Worm (Caenorhabditis elegans) whole organism, L4 larva: ENCODE data around the gene ivns-1.
A peak's percentile ranks its signal among the peaks of the same experiment; 100 is the strongest.

Experiments used
- D1046.2 ChIP-seq: fragments of 200-800 bp; sonication (Bioruptor generic); IDR thresholded peaks from 2 replicates; pipeline ENCODE4 v1.3.6; 2022; ENCODE audit warnings: missing genetic modification characterization, missing compliant biosample characterization
- F10B5.3 ChIP-seq: sonication (generic microtip); optimal IDR thresholded peaks from 2 replicates; lab custom pipeline; 2016; ENCODE audit warnings: mild to moderate bottlenecking, missing genetic modification characterization, missing compliant biosample characterization
- F37D6.2 ChIP-seq: sonication (generic microtip); optimal IDR thresholded peaks from 2 replicates; lab custom pipeline; 2016; ENCODE audit warnings: mild to moderate bottlenecking, missing genetic modification characterization, missing compliant biosample characterization
- F44E2.7 ChIP-seq: fragments of 200-800 bp; sonication (Bioruptor generic); IDR thresholded peaks from 2 replicates; pipeline ENCODE4 v2.1.2; 2022; ENCODE audit warnings: missing genetic modification characterization, missing compliant biosample characterization
- R02D3.7 ChIP-seq: fragments of 150-350 bp; sonication (generic microtip); optimal IDR thresholded peaks from 3 replicates; lab custom pipeline; 2014; ENCODE audit warnings: missing biosample characterization, missing genetic modification characterization
- T20F7.1 ChIP-seq: fragments of 200-800 bp; sonication (Bioruptor generic); optimal IDR thresholded peaks from 2 replicates; lab custom pipeline; 2018; ENCODE audit warnings: mild to moderate bottlenecking, missing genetic modification characterization, missing compliant biosample characterization
- Y75B8A.6 ChIP-seq: fragments of 200-800 bp; sonication (Bioruptor generic); IDR thresholded peaks from 2 replicates; pipeline ENCODE4 v1.3.6; 2022; ENCODE audit warnings: missing genetic modification reagents, missing genetic modification characterization, missing compliant biosample characterization
- ZK337.2 ChIP-seq: fragments of 200-800 bp; sonication (Bioruptor generic); IDR thresholded peaks from 2 replicates; pipeline ENCODE4 v1.3.6; 2022; ENCODE audit warnings: missing genetic modification reagents, missing genetic modification characterization, missing compliant biosample characterization
- ZK546.5 ChIP-seq, 2 experiments: sonication (generic microtip); optimal IDR thresholded peaks; 2 replicates each; lab custom pipeline; 2017; ENCODE audit warnings: missing biosample characterization in 2 of 2, missing genetic modification characterization in 2 of 2
- aha-1 ChIP-seq: fragments of 150-350 bp; peaks from one replicate; lab custom pipeline; 2014; ENCODE audit warnings: missing biosample characterization, missing genetic modification characterization
- ama-1 ChIP-seq: fragments of 150-350 bp; optimal IDR thresholded peaks from 2 replicates; lab custom pipeline; 2014; ENCODE audit warnings: inconsistent platforms, mixed read lengths
- arid-1 ChIP-seq: fragments of 200-800 bp; sonication (Bioruptor generic); conservative IDR thresholded peaks from 2 replicates; pipeline ENCODE4 v1.3.6; 2022; ENCODE audit warnings: missing genetic modification reagents, missing genetic modification characterization, missing compliant biosample characterization
- attf-4 ChIP-seq: sonication (generic microtip); optimal IDR thresholded peaks from 3 replicates; lab custom pipeline; 2017; ENCODE audit warnings: missing biosample characterization, missing genetic modification characterization
- ceh-44 ChIP-seq: fragments of 200-800 bp; sonication (Bioruptor generic); IDR thresholded peaks from 2 replicates; pipeline ENCODE4 v1.3.6; 2022; ENCODE audit warnings: missing genetic modification reagents, missing genetic modification characterization, missing compliant biosample characterization
- ceh-62 ChIP-seq: sonication (generic microtip); optimal IDR thresholded peaks from 2 replicates; lab custom pipeline; 2017; ENCODE audit warnings: missing biosample characterization, missing genetic modification characterization
- ces-1 ChIP-seq: fragments of 150-350 bp; sonication (generic microtip); optimal IDR thresholded peaks from 4 replicates; lab custom pipeline; 2014; ENCODE audit warnings: missing biosample characterization, missing genetic modification reagents, missing genetic modification characterization
- daf-12 ChIP-seq: fragments of 150-350 bp; optimal IDR thresholded peaks from 2 replicates; lab custom pipeline; 2014; ENCODE audit warnings: missing biosample characterization, missing genetic modification reagents, missing genetic modification characterization
- daf-8 ChIP-seq: fragments of 200-800 bp; sonication (Bioruptor generic); IDR thresholded peaks from 2 replicates; pipeline ENCODE4 v1.3.6; 2022; ENCODE audit warnings: missing genetic modification characterization, missing compliant biosample characterization
- dmd-6 ChIP-seq: fragments of 200-800 bp; sonication (Bioruptor generic); IDR thresholded peaks from 2 replicates; pipeline ENCODE4 v1.3.6; 2022; ENCODE audit warnings: missing genetic modification reagents, missing genetic modification characterization, missing compliant biosample characterization
- dve-1 ChIP-seq: sonication (generic microtip); optimal IDR thresholded peaks from 2 replicates; lab custom pipeline; 2017; ENCODE audit warnings: antibody characterized with exemption, mild to moderate bottlenecking, missing genetic modification characterization, missing compliant biosample characterization; ENCODE audit not compliant: insufficient read depth
- egl-43 ChIP-seq: fragments of 200-800 bp; sonication (Bioruptor generic); IDR thresholded peaks from 2 replicates; pipeline ENCODE4 v1.3.6; 2022; ENCODE audit warnings: missing genetic modification reagents, missing genetic modification characterization, missing compliant biosample characterization
- hlh-11 ChIP-seq: fragments of 200-800 bp; sonication (Bioruptor generic); optimal IDR thresholded peaks from 2 replicates; lab custom pipeline; 2018; ENCODE audit warnings: mild to moderate bottlenecking, missing genetic modification characterization, missing compliant biosample characterization
- lim-7 ChIP-seq: fragments of 200-800 bp; sonication (Bioruptor generic); IDR thresholded peaks from 2 replicates; pipeline ENCODE4 v1.3.6; 2022; ENCODE audit warnings: missing genetic modification characterization, missing compliant biosample characterization
- lin-13 ChIP-seq: fragments of 150-350 bp; optimal IDR thresholded peaks from 2 replicates; lab custom pipeline; 2014; ENCODE audit warnings: missing biosample characterization, missing genetic modification reagents, missing genetic modification characterization
- lin-38 ChIP-seq: fragments of 200-800 bp; sonication (Bioruptor generic); IDR thresholded peaks from 2 replicates; pipeline ENCODE4 v1.3.6; 2022; ENCODE audit warnings: missing genetic modification reagents, missing genetic modification characterization, missing compliant biosample characterization
- lsy-2 ChIP-seq, 2 experiments: fragments of 150-350 bp in 1 of 2; sonication (generic microtip) in 1 of 2; optimal IDR thresholded peaks; 2 replicates each; lab custom pipeline; 2014 to 2017; ENCODE audit warnings: missing biosample characterization in 2 of 2, missing genetic modification characterization in 2 of 2
- mdl-1 ChIP-seq, 2 experiments: fragments of 150-350 bp in 1 of 2; sonication (generic microtip) in 1 of 2; optimal IDR thresholded peaks; 2 replicates each; lab custom pipeline; 2014 to 2017; ENCODE audit warnings: missing biosample characterization in 2 of 2, missing genetic modification characterization in 2 of 2
- mep-1 ChIP-seq: fragments of 150-350 bp; sonication (generic microtip); optimal IDR thresholded peaks from 3 replicates; lab custom pipeline; 2014; ENCODE audit warnings: missing biosample characterization, missing genetic modification characterization
- mes-2 ChIP-seq: sonication (generic microtip); optimal IDR thresholded peaks from 2 replicates; lab custom pipeline; 2016; ENCODE audit warnings: missing genotype, mild to moderate bottlenecking, missing genetic modification characterization, missing compliant biosample characterization; ENCODE audit not compliant: poor library complexity, severe bottlenecking
- mxl-2 ChIP-seq: fragments of 200-800 bp; sonication (Bioruptor generic); conservative IDR thresholded peaks from 2 replicates; pipeline ENCODE4 v1.3.6; 2022; ENCODE audit warnings: missing genetic modification reagents, missing genetic modification characterization, missing compliant biosample characterization
- mxl-3 ChIP-seq: fragments of 200-800 bp; sonication (Bioruptor generic); optimal IDR thresholded peaks from 2 replicates; lab custom pipeline; 2018; ENCODE audit warnings: mild to moderate bottlenecking, missing genetic modification characterization, missing compliant biosample characterization
- nhr-111 ChIP-seq: fragments of 200-800 bp; sonication (Bioruptor generic); optimal IDR thresholded peaks from 2 replicates; lab custom pipeline; 2018; ENCODE audit warnings: mild to moderate bottlenecking, missing genetic modification characterization, missing compliant biosample characterization
- nhr-237 ChIP-seq: sonication (generic microtip); optimal IDR thresholded peaks from 2 replicates; lab custom pipeline; 2017; ENCODE audit warnings: missing biosample characterization, missing genetic modification characterization
- nhr-25 ChIP-seq: sonication (generic microtip); optimal IDR thresholded peaks from 2 replicates; lab custom pipeline; 2017; ENCODE audit warnings: missing genetic modification characterization, mild to moderate bottlenecking, missing compliant biosample characterization, antibody characterized with exemption, moderate library complexity, borderline replicate concordance; ENCODE audit not compliant: insufficient read depth
- nhr-48 ChIP-seq: sonication (generic microtip); optimal IDR thresholded peaks from 2 replicates; lab custom pipeline; 2016; ENCODE audit warnings: mild to moderate bottlenecking, missing genetic modification characterization, missing compliant biosample characterization
- nhr-77 ChIP-seq: fragments of 150-350 bp; optimal IDR thresholded peaks from 2 replicates; lab custom pipeline; 2014; ENCODE audit warnings: missing biosample characterization, missing genetic modification characterization
- pha-4 ChIP-seq, 2 experiments: fragments of 150-350 bp in 1 of 2; fragments of 200-800 bp in 1 of 2; sonication (Bioruptor generic) in 1 of 2; IDR thresholded peaks in 1 of 2; optimal IDR thresholded peaks in 1 of 2; 2 replicates each; pipeline versions ENCODE4 v1.3.6 to Lab custom; 2014 to 2022; ENCODE audit warnings: missing genetic modification characterization in 2 of 2, missing genetic modification reagents in 2 of 2, missing biosample characterization in 1 of 2, missing compliant biosample characterization in 1 of 2
- rbr-2 ChIP-seq: sonication (generic microtip); optimal IDR thresholded peaks from 2 replicates; lab custom pipeline; 2016; ENCODE audit warnings: missing genotype, missing genetic modification characterization, missing compliant biosample characterization
- saeg-2 ChIP-seq: fragments of 200-800 bp; sonication (Bioruptor generic); IDR thresholded peaks from 2 replicates; pipeline ENCODE4 v1.3.6; 2022; ENCODE audit warnings: missing genetic modification reagents, missing genetic modification characterization, missing compliant biosample characterization
- set-16 ChIP-seq: fragments of 200-800 bp; sonication (Bioruptor generic); IDR thresholded peaks from 2 replicates; pipeline ENCODE4 v1.3.6; 2022; ENCODE audit warnings: missing genetic modification reagents, missing genetic modification characterization, missing compliant biosample characterization
- skn-1 ChIP-seq: fragments of 150-350 bp; optimal IDR thresholded peaks from 2 replicates; lab custom pipeline; 2014; ENCODE audit warnings: missing biosample characterization, missing genetic modification characterization
- snpc-1.2 ChIP-seq: fragments of 200-800 bp; sonication (Bioruptor generic); IDR thresholded peaks from 2 replicates; pipeline ENCODE4 v1.3.6; 2022; ENCODE audit warnings: missing genetic modification reagents, missing genetic modification characterization, missing compliant biosample characterization
- tra-1 ChIP-seq: fragments of 200-800 bp; sonication (Bioruptor generic); IDR thresholded peaks from 2 replicates; pipeline ENCODE4 v1.3.6; 2022; ENCODE audit warnings: missing genetic modification reagents, missing genetic modification characterization, missing compliant biosample characterization
- vab-7 ChIP-seq: fragments of 200-800 bp; sonication (Bioruptor generic); IDR thresholded peaks from 2 replicates; pipeline ENCODE4 v1.3.6; 2022; ENCODE audit warnings: missing genetic modification reagents, missing genetic modification characterization, missing compliant biosample characterization
- zfp-2 ChIP-seq: sonication (generic microtip); optimal IDR thresholded peaks from 2 replicates; lab custom pipeline; 2016; ENCODE audit warnings: mild to moderate bottlenecking, missing genetic modification characterization, missing compliant biosample characterization
- zip-11 ChIP-seq: fragments of 200-800 bp; sonication (Bioruptor generic); IDR thresholded peaks from 2 replicates; pipeline ENCODE4 v1.3.6; 2022; ENCODE audit warnings: missing genetic modification characterization, missing compliant biosample characterization
- ztf-11 ChIP-seq: fragments of 150-350 bp; optimal IDR thresholded peaks from 2 replicates; lab custom pipeline; 2014; ENCODE audit warnings: missing biosample characterization, missing genetic modification characterization

Gene ivns-1

ce11 chrX:12637978-12638377 lies 3.8 kb upstream of the ivns-1 start:
- TF ChIP-seq aha-1 (tag; lab: Kevin White, UChicago) (peak; percentile 94), vab-7 (no peak)

ce11 chrX:12636242-12636641 lies 2.1 kb upstream of the ivns-1 start:
- TF ChIP-seq D1046.2 (GFP tag; lab: Robert Waterston, UW) (0 out of 2 replicates have a peak, but pooled peaks have one; percentile 26), set-16 (GFP tag; lab: Robert Waterston, UW) (peak; percentile 91), egl-43 (GFP tag; lab: Robert Waterston, UW) (no peak), tra-1 (GFP tag; lab: Robert Waterston, UW) (no peak), lim-7 (GFP tag; lab: Robert Waterston, UW) (0 out of 2 replicates have a peak, but pooled peaks have one; percentile 4)

- TF ChIP-seq mxl-3 (GFP tag; lab: Kevin White, UChicago) (peak; percentile 51), mep-1 (tag; lab: Kevin White, UChicago) (peak; percentile 76), T20F7.1 (GFP tag; lab: Kevin White, UChicago) (no peak), F37D6.2 (tag; lab: Kevin White, UChicago) (no peak), F44E2.7 (GFP tag; lab: Robert Waterston, UW) (no peak), Y75B8A.6 (GFP tag; lab: Robert Waterston, UW) (no peak), daf-8 (GFP tag; lab: Robert Waterston, UW) (no peak), zfp-2 (tag; lab: Kevin White, UChicago) (no peak), ceh-62 (tag; lab: Kevin White, UChicago) (no peak), dve-1 (tag; lab: Kevin White, UChicago) (peak; percentile 88), D1046.2 (GFP tag; lab: Robert Waterston, UW) (no peak), nhr-48 (tag; lab: Kevin White, UChicago) (peak; percentile 50), attf-4 (tag; lab: Kevin White, UChicago) (no peak), lim-7 (GFP tag; lab: Robert Waterston, UW) (no peak), ztf-11 (tag; lab: Kevin White, UChicago) (no peak), pha-4 (GFP tag; IDR thresholded peaks at IDR 0.05; lab: Robert Waterston, UW) (no peak), pha-4 (tag; optimal IDR thresholded peaks at IDR 0.05; lab: Kevin White, UChicago) (peak; percentile 90), mdl-1 (tag; optimal IDR thresholded peaks at IDR 0.05; lab: Kevin White, UChicago) (peak in 1 of 2 experiments; percentile 64), nhr-77 (tag; lab: Kevin White, UChicago) (peak; percentile 84), snpc-1.2 (no peak), ZK337.2 (GFP tag; lab: Robert Waterston, UW) (no peak), ZK546.5 (tag; optimal IDR thresholded peaks at IDR 0.05; lab: Kevin White, UChicago) (no peak), lin-38 (GFP tag; lab: Robert Waterston, UW) (peak; percentile 80), nhr-237 (tag; lab: Kevin White, UChicago) (no peak), daf-12 (tag; lab: Kevin White, UChicago) (no peak), ama-1 (no peak), lin-13 (GFP tag; lab: Kevin White, UChicago) (peak; percentile 51), R02D3.7 (tag; lab: Kevin White, UChicago) (no peak), mxl-2 (GFP tag; lab: Robert Waterston, UW) (0 out of 2 replicates have a peak, but pooled peaks have one; percentile 29), hlh-11 (tag; lab: Kevin White, UChicago) (peak; percentile 85), ces-1 (no peak), mes-2 (peak; percentile 79), nhr-111 (GFP tag; lab: Kevin White, UChicago) (no peak), dmd-6 (GFP tag; lab: Robert Waterston, UW) (peak; percentile 54), ceh-44 (GFP tag; lab: Robert Waterston, UW) (no peak), nhr-25 (peak; percentile 33), saeg-2 (GFP tag; lab: Robert Waterston, UW) (no peak), vab-7 (no peak), skn-1 (no peak), zip-11 (GFP tag; lab: Robert Waterston, UW) (no peak), lsy-2 (tag; optimal IDR thresholded peaks at IDR 0.05; lab: Kevin White, UChicago) (peak in 1 of 2 experiments; percentile 69), F10B5.3 (tag; lab: Kevin White, UChicago) (no peak), rbr-2 (tag; lab: Kevin White, UChicago) (peak; percentile 56), arid-1 (GFP tag; lab: Robert Waterston, UW) (no peak)
These were observed 856 bp upstream of the ivns-1 start for ce11 chrX:12635010-12635409.
